Fruit fly (Drosophila melanogaster) whole organism, embryonic: ENCODE data around the gene chrb.

ENCODE experiments used
- Atf3 ChIP-seq: fragments of 200-800 bp; sonication (Bioruptor generic); optimal IDR thresholded peaks from 3 replicates; lab custom pipeline; 2016; ENCODE audit warnings: missing biosample characterization, missing genetic modification characterization
- Bteb2 ChIP-seq: fragments of 200-800 bp; sonication (Bioruptor generic); optimal IDR thresholded peaks from 2 replicates; lab custom pipeline; 2016; ENCODE audit warnings: missing biosample characterization, missing genetic modification characterization
- CG1024 ChIP-seq: fragments of 200-800 bp; sonication (Bioruptor generic); IDR thresholded peaks from 2 replicates; pipeline ENCODE4 v1.3.6; 2022; ENCODE audit warnings: missing biosample characterization, missing genetic modification characterization
- CG13424 ChIP-seq: fragments of 200-800 bp; sonication (Bioruptor generic); optimal IDR thresholded peaks from 2 replicates; lab custom pipeline; 2019; ENCODE audit warnings: missing biosample characterization, mild to moderate bottlenecking, missing genetic modification characterization, moderate library complexity
- CG14014 ChIP-seq: fragments of 200-800 bp; sonication (Bioruptor generic); IDR thresholded peaks from 2 replicates; pipeline ENCODE4 v1.3.6; 2022; ENCODE audit warnings: missing biosample characterization, missing genetic modification characterization
- CG16813 ChIP-seq: fragments of 200-800 bp; sonication (Bioruptor generic); IDR thresholded peaks from 3 replicates; pipeline ENCODE4 v1.3.6; 2022; ENCODE audit warnings: missing biosample characterization, missing genetic modification characterization; ENCODE audit not compliant: partially characterized antibody
- CG17568 ChIP-seq: fragments of 200-800 bp; sonication (Bioruptor generic); optimal IDR thresholded peaks from 2 replicates; lab custom pipeline; 2018; ENCODE audit warnings: missing biosample characterization, mild to moderate bottlenecking, missing genetic modification characterization, moderate library complexity
- CG31365 ChIP-seq: fragments of 200-800 bp; sonication (Bioruptor generic); optimal IDR thresholded peaks from 2 replicates; lab custom pipeline; 2018; ENCODE audit warnings: missing biosample characterization, mild to moderate bottlenecking, missing genetic modification characterization
- CG33557 ChIP-seq: fragments of 200-800 bp; sonication (Bioruptor generic); optimal IDR thresholded peaks from 2 replicates; lab custom pipeline; 2019; ENCODE audit warnings: missing biosample characterization, mild to moderate bottlenecking, missing genetic modification characterization, moderate library complexity
- CG34376 ChIP-seq: fragments of 200-800 bp; sonication (Bioruptor generic); optimal IDR thresholded peaks from 2 replicates; lab custom pipeline; 2018; ENCODE audit warnings: missing biosample characterization, mild to moderate bottlenecking, missing genetic modification characterization
- CG3726 ChIP-seq: fragments of 200-800 bp; sonication (Bioruptor generic); IDR thresholded peaks from 3 replicates; pipeline ENCODE4, ENCODE4 v1.3.6; 2022; ENCODE audit warnings: missing biosample characterization, missing genetic modification characterization
- CG3838 ChIP-seq: fragments of 200-800 bp; sonication (Bioruptor generic); optimal IDR thresholded peaks from 3 replicates; lab custom pipeline; 2016; ENCODE audit warnings: missing biosample characterization, missing genetic modification characterization
- CG3995 ChIP-seq: fragments of 200-800 bp; sonication (Bioruptor generic); optimal IDR thresholded peaks from 3 replicates; lab custom pipeline; 2016; ENCODE audit warnings: missing biosample characterization, missing genetic modification characterization
- CG43689 ChIP-seq: fragments of 200-800 bp; sonication (Bioruptor generic); IDR thresholded peaks from 2 replicates; pipeline ENCODE4 v1.3.6; 2022; ENCODE audit warnings: missing biosample characterization, missing genetic modification characterization
- CG6272 ChIP-seq: fragments of 200-800 bp; sonication (Bioruptor generic); IDR thresholded peaks from 2 replicates; pipeline ENCODE4 v1.3.6; 2022; ENCODE audit warnings: missing biosample characterization, missing genetic modification characterization
- CG7357 ChIP-seq: fragments of 200-800 bp; sonication (Bioruptor generic); IDR thresholded peaks from 3 replicates; pipeline ENCODE4 v1.3.6; 2022; ENCODE audit warnings: missing biosample characterization, missing genetic modification characterization
- CG7987 ChIP-seq: fragments of 200-800 bp; sonication (Bioruptor generic); optimal IDR thresholded peaks from 2 replicates; lab custom pipeline; 2018; ENCODE audit warnings: missing biosample characterization, mild to moderate bottlenecking, missing genetic modification characterization, moderate library complexity
- Dad ChIP-seq: fragments of 200-800 bp; sonication (Bioruptor generic); optimal IDR thresholded peaks from 3 replicates; lab custom pipeline; 2016; ENCODE audit warnings: missing biosample characterization, missing genetic modification characterization
- Dref ChIP-seq: fragments of 200-800 bp; sonication (Bioruptor generic); IDR thresholded peaks from 2 replicates; pipeline ENCODE4 v1.3.6; 2022; ENCODE audit warnings: missing biosample characterization, missing genetic modification characterization
- Drgx ChIP-seq: fragments of 200-800 bp; sonication (Bioruptor generic); IDR thresholded peaks from 2 replicates; pipeline ENCODE4 v1.3.6; 2022; ENCODE audit warnings: missing biosample characterization, missing genetic modification characterization
- E2f1 ChIP-seq: fragments of 200-800 bp; sonication (Bioruptor generic); IDR thresholded peaks from 2 replicates; pipeline ENCODE4 v1.3.6; 2022; ENCODE audit warnings: missing biosample characterization, missing genetic modification characterization
- Eip74EF ChIP-seq, 2 experiments: fragments of 200-800 bp in 1 of 2; fragments of >200 bp in 1 of 2; sonication (Bioruptor generic) in 1 of 2; optimal IDR thresholded peaks; 2 replicates each; lab custom pipeline; 2017 to 2019; ENCODE audit warnings: missing biosample characterization in 2 of 2, missing genetic modification characterization in 2 of 2, mild to moderate bottlenecking in 1 of 2, moderate library complexity in 1 of 2
- HLH4C ChIP-seq: fragments of 200-800 bp; sonication (Bioruptor generic); IDR thresholded peaks from 3 replicates; pipeline ENCODE4 v1.3.6; 2022; ENCODE audit warnings: missing biosample characterization, missing genetic modification characterization; ENCODE audit not compliant: partially characterized antibody
- Hand ChIP-seq: fragments of 200-800 bp; sonication (Bioruptor generic); optimal IDR thresholded peaks from 2 replicates; lab custom pipeline; 2017; ENCODE audit warnings: mild to moderate bottlenecking, missing biosample characterization, missing genetic modification reagents, missing genetic modification characterization
- HmgD ChIP-seq: fragments of 200-800 bp; sonication (Bioruptor generic); optimal IDR thresholded peaks from 3 replicates; lab custom pipeline; 2016; ENCODE audit warnings: missing biosample characterization, missing genetic modification characterization
- Lhr ChIP-seq: fragments of 200-800 bp; sonication (Bioruptor generic); optimal IDR thresholded peaks from 3 replicates; lab custom pipeline; 2017; ENCODE audit warnings: mild to moderate bottlenecking, missing biosample characterization, missing genetic modification reagents, missing genetic modification characterization
- Mrtf ChIP-seq: fragments of 200-800 bp; sonication (Bioruptor generic); IDR thresholded peaks from 3 replicates; pipeline ENCODE4 v1.3.6; 2022; ENCODE audit warnings: missing biosample characterization, missing genetic modification characterization
- NC2β ChIP-seq: fragments of 200-800 bp; sonication (Bioruptor generic); optimal IDR thresholded peaks from 2 replicates; lab custom pipeline; 2016; ENCODE audit warnings: missing biosample characterization, missing genetic modification characterization
- Neu2 ChIP-seq: fragments of 200-800 bp; sonication (Bioruptor generic); optimal IDR thresholded peaks from 3 replicates; lab custom pipeline; 2016; ENCODE audit warnings: missing biosample characterization, missing genetic modification characterization, borderline replicate concordance
- Tbp ChIP-seq: fragments of >200 bp; optimal IDR thresholded peaks from 2 replicates; lab custom pipeline; 2018; ENCODE audit warnings: missing biosample characterization, missing genetic modification characterization
- Trl ChIP-seq, 3 experiments: fragments of >200 bp in 2 of 3; fragments of 200-800 bp in 1 of 3; sonication (Bioruptor generic) in 1 of 3; optimal IDR thresholded peaks; 2 replicates in 1 of 3; 3 replicates in 2 of 3; lab custom pipeline; 2016 to 2017; ENCODE audit warnings: missing biosample characterization in 1 of 3, missing genetic modification characterization in 1 of 3
- ab ChIP-seq: fragments of 200-800 bp; sonication (Bioruptor generic); optimal IDR thresholded peaks from 2 replicates; lab custom pipeline; 2016; ENCODE audit warnings: missing biosample characterization, missing genetic modification characterization
- ase ChIP-seq: fragments of 200-800 bp; sonication (Bioruptor generic); IDR thresholded peaks from 3 replicates; pipeline ENCODE4 v1.3.6; 2022; ENCODE audit warnings: missing biosample characterization, missing genetic modification characterization
- bab2 ChIP-seq: fragments of 200-800 bp; sonication (Bioruptor generic); optimal IDR thresholded peaks from 2 replicates; lab custom pipeline; 2016; ENCODE audit warnings: missing biosample characterization, missing genetic modification characterization
- bsh ChIP-seq, 2 experiments: fragments of 200-800 bp; sonication (Bioruptor generic); optimal IDR thresholded peaks; 2 replicates each; lab custom pipeline; 2017 to 2018; ENCODE audit warnings: mild to moderate bottlenecking in 2 of 2, missing biosample characterization in 2 of 2, missing genetic modification characterization in 2 of 2, moderate library complexity in 1 of 2
- chm ChIP-seq: fragments of 200-800 bp; sonication (Bioruptor generic); IDR thresholded peaks from 2 replicates; pipeline ENCODE4 v1.3.6; 2022; ENCODE audit warnings: missing biosample characterization, missing genetic modification characterization
- disco-r ChIP-seq: fragments of 200-800 bp; sonication (Bioruptor generic); optimal IDR thresholded peaks from 2 replicates; lab custom pipeline; 2016; ENCODE audit warnings: missing biosample characterization, missing genetic modification characterization
- dmrt11E ChIP-seq: fragments of 200-800 bp; sonication (Bioruptor generic); optimal IDR thresholded peaks from 3 replicates; lab custom pipeline; 2018; ENCODE audit warnings: missing biosample characterization, mild to moderate bottlenecking, missing genetic modification characterization, moderate library complexity
- gro ChIP-seq: fragments of 200-800 bp; sonication (Bioruptor generic); optimal IDR thresholded peaks from 2 replicates; lab custom pipeline; 2016; ENCODE audit warnings: missing biosample characterization, missing genetic modification characterization
- gsb-n ChIP-seq: fragments of 200-800 bp; sonication (Bioruptor generic); optimal IDR thresholded peaks from 3 replicates; lab custom pipeline; 2018; ENCODE audit warnings: missing biosample characterization, mild to moderate bottlenecking, missing genetic modification characterization
- ham ChIP-seq: fragments of 200-800 bp; sonication (Bioruptor generic); IDR thresholded peaks from 2 replicates; pipeline ENCODE4 v1.3.6; 2022; ENCODE audit warnings: missing biosample characterization, missing genetic modification characterization
- hth ChIP-seq: fragments of >200 bp; optimal IDR thresholded peaks from 2 replicates; lab custom pipeline; 2017; ENCODE audit warnings: inconsistent platforms
- ind ChIP-seq: fragments of 200-800 bp; sonication (Bioruptor generic); optimal IDR thresholded peaks from 3 replicates; lab custom pipeline; 2016; ENCODE audit warnings: missing biosample characterization, missing genetic modification characterization
- kni ChIP-seq: fragments of 200-800 bp; sonication (Bioruptor generic); optimal IDR thresholded peaks from 3 replicates; lab custom pipeline; 2017; ENCODE audit warnings: mild to moderate bottlenecking, missing biosample characterization, missing genetic modification reagents, missing genetic modification characterization
- mam ChIP-seq: fragments of 200-800 bp; sonication (Bioruptor generic); optimal IDR thresholded peaks from 3 replicates; lab custom pipeline; 2016; ENCODE audit warnings: missing biosample characterization, missing genetic modification characterization
- p53 ChIP-seq: fragments of 200-800 bp; sonication (Bioruptor generic); optimal IDR thresholded peaks from 2 replicates; lab custom pipeline; 2016; ENCODE audit warnings: missing biosample characterization, missing genetic modification characterization
- shn ChIP-seq: fragments of 200-800 bp; sonication (Bioruptor generic); optimal IDR thresholded peaks from 3 replicates; lab custom pipeline; 2016; ENCODE audit warnings: missing biosample characterization, missing genetic modification characterization
- slou ChIP-seq: fragments of 200-800 bp; sonication (Bioruptor generic); optimal IDR thresholded peaks from 3 replicates; lab custom pipeline; 2016; ENCODE audit warnings: missing biosample characterization, missing genetic modification characterization
- tna ChIP-seq: fragments of 200-800 bp; sonication (Bioruptor generic); IDR thresholded peaks from 2 replicates; pipeline ENCODE4 v1.3.6; 2022; ENCODE audit warnings: missing biosample characterization, missing genetic modification characterization; ENCODE audit not compliant: partially characterized antibody
- wor ChIP-seq: fragments of 200-800 bp; sonication (Bioruptor generic); IDR thresholded peaks from 2 replicates; pipeline ENCODE4 v1.3.6; 2022; ENCODE audit warnings: missing biosample characterization, missing genetic modification characterization

chrb gene

DNA sequence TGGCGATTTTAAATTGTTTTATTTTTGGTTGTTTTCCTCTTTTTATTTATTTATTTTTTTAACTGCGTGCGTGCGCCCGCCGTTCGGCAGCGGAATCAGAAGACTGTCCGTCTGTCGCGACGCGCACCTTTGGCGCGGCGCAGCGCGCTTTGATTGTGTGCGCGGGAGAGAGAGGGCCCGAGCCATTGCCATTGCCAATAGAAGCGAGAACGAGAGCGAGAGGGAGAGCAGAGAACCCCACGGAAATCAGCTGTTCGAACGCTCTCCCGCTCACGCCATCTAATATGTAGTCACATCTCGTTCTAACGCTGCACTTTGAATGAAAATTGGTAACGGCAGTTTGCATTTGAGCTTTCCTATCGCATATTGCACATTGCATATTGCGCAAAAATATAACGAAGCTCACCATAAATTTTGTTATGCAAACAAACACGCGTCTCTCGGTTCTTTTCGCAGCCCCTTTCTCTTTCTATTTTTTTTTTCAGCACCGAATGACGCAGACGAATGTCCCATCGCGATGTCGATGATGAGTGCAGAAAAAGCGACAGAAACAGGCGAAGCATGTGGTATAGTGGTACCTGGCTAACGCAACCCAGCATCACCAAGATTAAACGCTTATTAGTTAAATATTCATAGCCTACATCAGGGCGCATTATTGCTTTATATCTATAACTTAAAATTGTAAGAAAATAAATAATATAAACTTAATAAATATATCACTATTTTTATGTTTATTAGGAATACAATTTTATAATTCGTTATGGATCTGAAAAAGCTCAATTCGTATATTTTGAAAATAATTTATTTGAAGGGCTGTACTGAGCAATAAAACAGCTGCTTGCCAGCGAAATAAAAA is 47.3 kb downstream of the chrb start (continued):
- TF ChIP-seq CG14014 (peak; percentile 14; the same call in 1 of the 2 replicates), tna (GFP tag; lab: Robert Waterston, UW) (no peak), ham (GFP tag; lab: Robert Waterston, UW) (no peak), CG17568 (GFP tag; lab: Kevin White, UChicago) (no peak), CG13424 (tag; lab: Kevin White, UChicago) (peak; percentile 27), wor (no peak), dmrt11E (tag; lab: Kevin White, UChicago) (no peak), CG16813 (GFP tag; lab: Robert Waterston, UW) (no peak), kni (GFP tag; lab: Kevin White, UChicago) (no peak), CG33557 (GFP tag; lab: Kevin White, UChicago) (no peak), ind (GFP tag; lab: Kevin White, UChicago) (peak; percentile 3), Trl (optimal IDR thresholded peaks at IDR 0.05; lab: Kevin White, UChicago) (peak; percentile 75 to 87), Trl (GFP tag; optimal IDR thresholded peaks at IDR 0.05; lab: Kevin White, UChicago) (no peak), hth (lab: Kevin White, UChicago) (no peak), Dref (GFP tag; lab: Robert Waterston, UW) (no peak), E2f1 (GFP tag; lab: Robert Waterston, UW) (no peak), bab2 (GFP tag; lab: Kevin White, UChicago) (no peak), gro (GFP tag; lab: Kevin White, UChicago) (no peak), CG7987 (no peak), Drgx (GFP tag; lab: Robert Waterston, UW) (peak; percentile 7; the same call in 1 of the 2 replicates), CG43689 (no peak), chm (GFP tag; lab: Robert Waterston, UW) (peak; percentile 64; the same call in 1 of the 2 replicates), CG3995 (GFP tag; lab: Kevin White, UChicago) (no peak), CG3726 (GFP tag; lab: Robert Waterston, UW) (no peak), slou (GFP tag; lab: Kevin White, UChicago) (no peak), HLH4C (GFP tag; lab: Robert Waterston, UW) (no peak), Lhr (GFP tag; lab: Kevin White, UChicago) (no peak), Tbp (GFP tag; lab: Kevin White, UChicago) (no peak), Hand (GFP tag; lab: Kevin White, UChicago) (no peak), CG31365 (tag; lab: Kevin White, UChicago) (no peak), shn (GFP tag; lab: Kevin White, UChicago) (no peak), Neu2 (no peak), p53 (no peak), Dad (no peak), NC2β (no peak), Bteb2 (GFP tag; lab: Kevin White, UChicago) (no peak), bsh (GFP tag; optimal IDR thresholded peaks at IDR 0.05; lab: Kevin White, UChicago) (no peak), Atf3 (GFP tag; lab: Kevin White, UChicago) (no peak), CG3838 (GFP tag; lab: Kevin White, UChicago) (no peak), ase (GFP tag; lab: Robert Waterston, UW) (no peak), CG1024 (GFP tag; lab: Robert Waterston, UW) (no peak), mam (GFP tag; lab: Kevin White, UChicago) (no peak), Mrtf (GFP tag; lab: Robert Waterston, UW) (no peak), CG7357 (0 out of 3 replicates have a peak, but pooled peaks have one; percentile 39), Eip74EF (GFP tag; optimal IDR thresholded peaks at IDR 0.05; lab: Kevin White, UChicago) (no peak), disco-r (GFP tag; lab: Kevin White, UChicago) (no peak), CG6272 (GFP tag; lab: Robert Waterston, UW) (no peak), CG34376 (GFP tag; lab: Kevin White, UChicago) (peak; percentile 30), HmgD (GFP tag; lab: Kevin White, UChicago) (no peak), gsb-n (tag; lab: Kevin White, UChicago) (no peak), ab (GFP tag; lab: Kevin White, UChicago) (no peak)
